Worm (Caenorhabditis elegans) whole organism, L1 larva: ENCODE measurements around the gene ins-5.
"Not testable (repeated sequence)": the region's sequence is repeated elsewhere in the genome, so short reads cannot be mapped to it uniquely, and the experiment has no call there.

ENCODE experiments used
- ama-1 ChIP-seq: fragments of 150-350 bp; optimal IDR thresholded peaks from 2 replicates; lab custom pipeline; 2014
- ceh-8 ChIP-seq: fragments of 200-800 bp; sonication (Bioruptor generic); optimal IDR thresholded peaks from 2 replicates; lab custom pipeline; 2018; ENCODE audit warnings: mild to moderate bottlenecking, missing genetic modification characterization, moderate library complexity, missing compliant biosample characterization
- ces-1 ChIP-seq: fragments of 150-350 bp; optimal IDR thresholded peaks from 2 replicates; lab custom pipeline; 2014; ENCODE audit warnings: missing biosample characterization, missing genetic modification reagents, missing genetic modification characterization
- dsc-1 ChIP-seq: sonication (generic microtip); optimal IDR thresholded peaks from 2 replicates; lab custom pipeline; 2016; ENCODE audit warnings: mild to moderate bottlenecking, missing genetic modification characterization, missing compliant biosample characterization
- egl-27 ChIP-seq, 2 experiments: fragments of 150-350 bp in 1 of 2; sonication (generic microtip); optimal IDR thresholded peaks; 3 replicates each; lab custom pipeline; 2017 to 2018; ENCODE audit warnings: missing biosample characterization in 2 of 2, missing genetic modification characterization in 2 of 2, missing genetic modification reagents in 2 of 2
- ets-5 ChIP-seq: fragments of 200-800 bp; sonication (Bioruptor generic); IDR thresholded peaks from 2 replicates; pipeline ENCODE4 v1.3.6; 2022; ENCODE audit warnings: missing genetic modification characterization, missing compliant biosample characterization
- fkh-10 ChIP-seq: sonication (generic microtip); optimal IDR thresholded peaks from 2 replicates; lab custom pipeline; 2017; ENCODE audit warnings: missing biosample characterization, missing genetic modification reagents, missing genetic modification characterization
- fkh-4 ChIP-seq: sonication (generic microtip); optimal IDR thresholded peaks from 2 replicates; lab custom pipeline; 2016; ENCODE audit warnings: missing compliant biosample characterization, missing genetic modification characterization, borderline replicate concordance
- hlh-17 ChIP-seq: fragments of 200-800 bp; sonication (Bioruptor generic); optimal IDR thresholded peaks from 2 replicates; lab custom pipeline; 2018; ENCODE audit warnings: missing genetic modification characterization, mild to moderate bottlenecking, missing compliant biosample characterization, moderate library complexity, borderline replicate concordance
- hpl-2 ChIP-seq: fragments of 150-350 bp; optimal IDR thresholded peaks from 2 replicates; lab custom pipeline; 2014; ENCODE audit warnings: missing biosample characterization, missing genetic modification reagents, missing genetic modification characterization
- irx-1 ChIP-seq: sonication (generic microtip); optimal IDR thresholded peaks from 2 replicates; lab custom pipeline; 2016; ENCODE audit warnings: missing genetic modification characterization, missing compliant biosample characterization
- isw-1 ChIP-seq: fragments of 200-800 bp; sonication (Bioruptor generic); IDR thresholded peaks from 2 replicates; pipeline ENCODE4 v1.3.6; 2022; ENCODE audit warnings: missing genetic modification characterization, missing compliant biosample characterization
- lin-15B ChIP-seq: fragments of 150-350 bp; sonication (generic microtip); optimal IDR thresholded peaks from 3 replicates; lab custom pipeline; 2014; ENCODE audit warnings: missing biosample characterization, missing genetic modification characterization
- lin-35 ChIP-seq, 2 experiments: fragments of 150-350 bp; optimal IDR thresholded peaks; 2 replicates each; lab custom pipeline; 2014; ENCODE audit warnings: missing biosample characterization in 2 of 2, missing genetic modification characterization in 2 of 2, missing genetic modification reagents in 2 of 2
- lin-39 ChIP-seq: fragments of 150-350 bp; optimal IDR thresholded peaks from 2 replicates; lab custom pipeline; 2014; ENCODE audit warnings: missing biosample characterization, missing genetic modification reagents, missing genetic modification characterization
- lsy-2 ChIP-seq, 2 experiments: fragments of 150-350 bp; optimal IDR thresholded peaks; 2 replicates each; lab custom pipeline; 2014; ENCODE audit warnings: missing biosample characterization in 2 of 2, missing genetic modification characterization in 2 of 2
- mab-9 ChIP-seq: fragments of 200-800 bp; sonication (Bioruptor generic); IDR thresholded peaks from 2 replicates; pipeline ENCODE4 v1.3.6; 2022; ENCODE audit warnings: missing genetic modification reagents, missing genetic modification characterization, missing compliant biosample characterization
- mdl-1 ChIP-seq, 2 experiments: fragments of 150-350 bp; optimal IDR thresholded peaks; 2 replicates each; lab custom pipeline; 2014 to 2017; ENCODE audit warnings: missing biosample characterization in 2 of 2, missing genetic modification characterization in 2 of 2, inconsistent platforms in 1 of 2
- nhr-19 ChIP-seq: fragments of 200-800 bp; sonication (Bioruptor generic); conservative IDR thresholded peaks from 2 replicates; pipeline ENCODE4 v1.3.6; 2022; ENCODE audit warnings: missing genetic modification characterization, missing compliant biosample characterization
- nhr-28 ChIP-seq: fragments of 150-350 bp; optimal IDR thresholded peaks from 2 replicates; lab custom pipeline; 2014; ENCODE audit warnings: missing biosample characterization, missing genetic modification characterization
- nhr-71 ChIP-seq: sonication (generic microtip); optimal IDR thresholded peaks from 2 replicates; lab custom pipeline; 2016; ENCODE audit warnings: mild to moderate bottlenecking, missing genetic modification characterization, moderate library complexity, missing compliant biosample characterization
- nhr-77 ChIP-seq: fragments of 150-350 bp; optimal IDR thresholded peaks from 2 replicates; lab custom pipeline; 2014; ENCODE audit warnings: missing biosample characterization, missing genetic modification characterization
- nhr-84 ChIP-seq: sonication (generic microtip); optimal IDR thresholded peaks from 2 replicates; lab custom pipeline; 2017; ENCODE audit warnings: missing biosample characterization, missing genetic modification characterization
- nhr-85 ChIP-seq: sonication (generic microtip); peaks from one replicate; lab custom pipeline; 2016; ENCODE audit warnings: missing genetic modification characterization, inconsistent platforms, missing compliant biosample characterization
- pag-3 ChIP-seq: sonication (generic microtip); optimal IDR thresholded peaks from 2 replicates; lab custom pipeline; 2017; ENCODE audit warnings: missing genetic modification characterization, mild to moderate bottlenecking, missing compliant biosample characterization, antibody characterized with exemption, borderline replicate concordance; ENCODE audit not compliant: insufficient read depth
- pqm-1 ChIP-seq: sonication (generic microtip); optimal IDR thresholded peaks from 3 replicates; lab custom pipeline; 2017; ENCODE audit warnings: missing biosample characterization, missing genetic modification characterization
- rnt-1 ChIP-seq: sonication (generic microtip); optimal IDR thresholded peaks from 2 replicates; lab custom pipeline; 2016; ENCODE audit warnings: mild to moderate bottlenecking, missing genetic modification characterization, moderate library complexity, missing compliant biosample characterization
- skn-1 ChIP-seq: fragments of 150-350 bp; optimal IDR thresholded peaks from 2 replicates; lab custom pipeline; 2014; ENCODE audit warnings: missing biosample characterization, missing genetic modification characterization
- sox-4 ChIP-seq: sonication (generic microtip); optimal IDR thresholded peaks from 2 replicates; lab custom pipeline; 2016; ENCODE audit warnings: missing genetic modification characterization, missing compliant biosample characterization
- sptf-1 ChIP-seq: fragments of 150-350 bp; optimal IDR thresholded peaks from 2 replicates; lab custom pipeline; 2014; ENCODE audit warnings: missing biosample characterization, missing genetic modification characterization
- swsn-7 ChIP-seq: sonication (generic microtip); optimal IDR thresholded peaks from 2 replicates; lab custom pipeline; 2016; ENCODE audit warnings: missing genetic modification characterization, missing compliant biosample characterization
- tbx-2 ChIP-seq: sonication (generic microtip); optimal IDR thresholded peaks from 2 replicates; lab custom pipeline; 2016; ENCODE audit warnings: missing genetic modification characterization, missing compliant biosample characterization
- unc-86 ChIP-seq: sonication (generic microtip); optimal IDR thresholded peaks from 2 replicates; lab custom pipeline; 2016; ENCODE audit warnings: missing genetic modification characterization, missing compliant biosample characterization
- vab-15 ChIP-seq: sonication (generic microtip); optimal IDR thresholded peaks from 2 replicates; lab custom pipeline; 2017; ENCODE audit warnings: missing genotype, mild to moderate bottlenecking, missing genetic modification characterization, missing compliant biosample characterization
- xbp-1 ChIP-seq: sonication (generic microtip); optimal IDR thresholded peaks from 2 replicates; lab custom pipeline; 2016; ENCODE audit warnings: missing genetic modification characterization, missing compliant biosample characterization

Gene ins-5

DNA sequence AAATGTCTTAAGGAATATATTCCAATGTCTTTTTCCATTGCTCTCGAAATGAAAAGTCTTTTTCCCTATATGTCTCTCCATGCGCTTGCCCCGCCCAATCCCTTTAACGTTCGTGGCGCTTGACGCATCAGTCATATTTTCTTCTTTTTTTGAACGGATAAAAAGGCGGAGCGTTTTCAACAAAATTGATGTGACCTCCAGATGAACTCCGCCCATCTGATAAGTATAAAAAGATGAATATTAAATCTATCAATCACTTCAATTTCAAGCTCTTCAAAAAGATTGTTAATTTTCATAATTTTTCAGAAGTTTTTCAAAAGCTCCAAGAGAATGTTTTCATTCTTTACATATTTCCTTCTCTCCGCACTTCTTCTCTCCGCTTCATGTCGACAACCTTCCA, 1.3 kb upstream of the ins-5 start, which contains the start of gene ins-4:
TSS of gene ins-4 (plus strand) at position 301 of the 400 bp plus-strand sequence.
- no peak for TF ChIP-seq fkh-4 (tag; lab: Kevin White, UChicago)
- no peak for TF ChIP-seq egl-27 (tag; optimal IDR thresholded peaks at IDR 0.05; lab: Kevin White, UChicago)
- TF ChIP-seq vab-15 = no peak
- no peak for TF ChIP-seq nhr-84 (tag; lab: Kevin White, UChicago)
- TF ChIP-seq ceh-8 (GFP tag; lab: Kevin White, UChicago) = no peak
- TF ChIP-seq lin-15B (tag; lab: Kevin White, UChicago) = no peak
- no peak for TF ChIP-seq fkh-10 (GFP tag; lab: Kevin White, UChicago)
- no peak for TF ChIP-seq nhr-28
- TF ChIP-seq lin-39 (tag; lab: Kevin White, UChicago) = no peak
- no peak for TF ChIP-seq swsn-7 (tag; lab: Kevin White, UChicago)
- no peak for TF ChIP-seq sox-4
- no peak for TF ChIP-seq isw-1 (GFP tag; lab: Robert Waterston, UW)
- no peak for TF ChIP-seq rnt-1 (tag; lab: Kevin White, UChicago)
- TF ChIP-seq mdl-1 (tag; optimal IDR thresholded peaks at IDR 0.05; lab: Kevin White, UChicago) = no peak
- TF ChIP-seq pag-3 (tag; lab: Kevin White, UChicago) = no peak
- no peak for TF ChIP-seq lin-35 (GFP tag; optimal IDR thresholded peaks at IDR 0.05; lab: Kevin White, UChicago)
- no peak for TF ChIP-seq sptf-1

DNA sequence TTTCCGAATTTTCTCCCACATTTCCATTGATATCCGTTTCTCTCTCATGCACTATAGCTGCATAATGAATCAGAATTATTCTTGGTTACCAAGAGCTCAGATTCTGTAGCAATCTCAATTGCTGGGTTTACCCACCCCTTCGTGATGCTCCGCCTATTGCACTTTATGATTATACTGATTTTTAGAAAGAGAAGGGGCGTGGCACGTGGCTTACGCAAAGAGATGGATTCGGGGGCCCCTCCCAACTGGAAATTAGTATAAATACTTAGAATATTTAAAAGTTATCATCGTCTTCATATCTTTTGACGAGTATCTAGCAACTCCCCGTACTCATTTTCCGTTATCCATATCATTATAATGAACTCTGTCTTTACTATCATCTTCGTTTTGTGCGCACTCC, 2.8 kb downstream of the ins-5 start, which contains the start of gene ins-6:
TSS of gene ins-6 (plus strand) at position 301 of the 400 bp plus-strand sequence.
- TF ChIP-seq hlh-17 (GFP tag; lab: Kevin White, UChicago) (no peak), isw-1 (GFP tag; lab: Robert Waterston, UW) (no peak), dsc-1 (tag; lab: Kevin White, UChicago) (no peak), mab-9 (GFP tag; lab: Robert Waterston, UW) (no peak), skn-1 (tag; lab: Kevin White, UChicago) (no peak)

DNA sequence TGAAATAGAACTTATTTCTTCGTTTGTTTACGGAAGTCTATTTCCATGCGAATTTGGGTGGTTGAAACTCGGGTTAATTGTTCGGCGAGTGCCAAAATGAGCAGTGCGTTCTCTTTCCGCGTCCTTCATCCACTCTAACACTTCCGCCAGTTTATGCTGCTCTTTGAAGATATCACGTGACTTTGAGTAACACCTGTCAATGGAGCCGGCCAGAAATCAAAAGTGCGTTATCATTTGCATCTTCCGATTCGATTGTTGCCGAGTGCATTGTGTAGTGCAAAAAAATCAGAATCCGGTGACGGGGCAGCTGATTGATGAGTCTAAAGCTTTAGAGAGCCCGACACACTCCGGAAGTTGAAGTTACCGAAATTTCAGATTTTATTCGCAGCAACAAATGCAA, 3.6 kb downstream of the ins-5 start:
- TF ChIP-seq pqm-1 (tag; lab: Kevin White, UChicago) (no peak), nhr-71 (tag; lab: Kevin White, UChicago) (peak; percentile 50)

DNA sequence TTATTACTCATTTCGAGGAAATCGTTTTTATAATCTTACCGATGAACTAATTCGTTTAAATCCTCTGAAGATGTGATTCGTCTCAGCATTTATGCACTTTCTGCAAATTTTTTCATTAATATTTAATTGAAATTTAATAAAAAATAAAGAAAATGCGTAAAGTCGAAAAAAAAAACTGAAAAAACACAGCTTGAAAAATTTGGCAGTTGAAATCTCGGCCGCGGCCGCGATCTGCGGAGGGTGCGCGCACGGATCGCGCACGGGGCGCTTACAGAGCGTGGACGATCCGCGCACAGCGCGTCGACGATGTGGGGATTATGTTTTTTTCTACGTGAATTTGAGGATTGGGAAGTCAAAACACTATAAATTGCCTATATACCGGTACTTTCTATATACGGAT, 11.5 kb downstream of the ins-5 start, which contains the start of gene ZK84.4:
TSS of gene ZK84.4 (minus strand) at position 101 of the 400 bp plus-strand sequence.
- TF ChIP-seq ama-1; lsy-2 (tag; optimal IDR thresholded peaks at IDR 0.05; lab: Kevin White, UChicago); mdl-1 (tag; optimal IDR thresholded peaks at IDR 0.05; lab: Kevin White, UChicago): not testable (repeated sequence)

DNA sequence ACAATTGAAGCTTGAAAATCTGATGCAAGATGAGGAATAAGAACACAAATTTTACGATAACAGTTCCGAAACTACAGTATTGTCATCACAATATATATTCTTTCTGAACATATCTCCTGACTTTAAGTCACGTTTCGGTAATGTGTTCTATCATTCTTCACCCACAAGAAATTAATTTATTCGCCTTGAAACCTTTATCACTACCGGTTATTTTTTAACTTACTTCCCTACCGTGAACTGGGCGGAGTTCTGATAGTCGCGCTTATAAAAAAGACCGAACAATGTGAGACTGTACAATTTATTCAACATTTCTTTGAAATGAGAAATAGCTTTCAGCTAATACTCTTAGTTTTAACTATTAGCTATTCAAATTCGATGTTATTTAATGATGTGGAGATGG, 13.2 kb downstream of the ins-5 start, which contains the start of gene ins-20:
TSS of gene ins-20 (plus strand) at position 301 of the 400 bp plus-strand sequence.
- no peak for TF ChIP-seq dsc-1 (tag; lab: Kevin White, UChicago)
- no peak for TF ChIP-seq ets-5 (GFP tag; lab: Robert Waterston, UW)
- TF ChIP-seq unc-86 = no peak
- no peak for TF ChIP-seq nhr-84 (tag; lab: Kevin White, UChicago)
- TF ChIP-seq nhr-77 (tag; lab: Kevin White, UChicago) = no peak
- no peak for TF ChIP-seq nhr-85
- TF ChIP-seq irx-1 (tag; lab: Kevin White, UChicago) = no peak
- TF ChIP-seq nhr-19 = no peak
- no peak for TF ChIP-seq hlh-17 (GFP tag; lab: Kevin White, UChicago)
- no peak for TF ChIP-seq ceh-8 (GFP tag; lab: Kevin White, UChicago)
- TF ChIP-seq hpl-2 (GFP tag; lab: Kevin White, UChicago) = no peak
- TF ChIP-seq xbp-1 (tag; lab: Kevin White, UChicago) = no peak
- no peak for TF ChIP-seq tbx-2 (tag; lab: Kevin White, UChicago)
- TF ChIP-seq ces-1 = no peak
- TF ChIP-seq egl-27 (tag; optimal IDR thresholded peaks at IDR 0.05; lab: Kevin White, UChicago) = no peak
